Worm (Caenorhabditis elegans) whole organism, late embryonic: ENCODE results near the gene C17C3.9.

Experiments used
- C08G9.2 ChIP-seq: sonication (generic microtip); optimal IDR thresholded peaks from 2 replicates; lab custom pipeline; 2016; ENCODE audit warnings: mild to moderate bottlenecking, missing genetic modification characterization, moderate library complexity, missing compliant biosample characterization
- F13H6.1 ChIP-seq: sonication (generic microtip); optimal IDR thresholded peaks from 2 replicates; lab custom pipeline; 2016; ENCODE audit warnings: missing genetic modification characterization, missing compliant biosample characterization
- T23F11.4 ChIP-seq: fragments of 200-800 bp; sonication (Bioruptor generic); optimal IDR thresholded peaks from 2 replicates; lab custom pipeline; 2018; ENCODE audit warnings: mild to moderate bottlenecking, missing genetic modification characterization, missing compliant biosample characterization
- ahr-1 ChIP-seq: sonication (generic microtip); optimal IDR thresholded peaks from 2 replicates; lab custom pipeline; 2016; ENCODE audit warnings: missing genetic modification characterization, missing compliant biosample characterization
- ceh-14 ChIP-seq: sonication (generic microtip); optimal IDR thresholded peaks from 2 replicates; lab custom pipeline; 2016; ENCODE audit warnings: missing genotype, missing genetic modification characterization, missing compliant biosample characterization
- ceh-2 ChIP-seq: sonication (generic microtip); optimal IDR thresholded peaks from 2 replicates; lab custom pipeline; 2016; ENCODE audit warnings: missing genotype, missing genetic modification characterization, missing compliant biosample characterization
- ceh-24 ChIP-seq: sonication (generic microtip); optimal IDR thresholded peaks from 2 replicates; lab custom pipeline; 2016; ENCODE audit warnings: mild to moderate bottlenecking, missing genetic modification characterization, missing compliant biosample characterization
- ceh-31 ChIP-seq: sonication (generic microtip); optimal IDR thresholded peaks from 2 replicates; lab custom pipeline; 2016; ENCODE audit warnings: missing genetic modification characterization, missing compliant biosample characterization
- ceh-34 ChIP-seq: sonication (generic microtip); optimal IDR thresholded peaks from 2 replicates; lab custom pipeline; 2016; ENCODE audit warnings: mild to moderate bottlenecking, missing genetic modification characterization, missing compliant biosample characterization
- ceh-48 ChIP-seq: sonication (generic microtip); optimal IDR thresholded peaks from 2 replicates; lab custom pipeline; 2016; ENCODE audit warnings: missing genetic modification characterization, inconsistent platforms, missing compliant biosample characterization
- dve-1 ChIP-seq: sonication (generic microtip); optimal IDR thresholded peaks from 2 replicates; lab custom pipeline; 2017; ENCODE audit warnings: antibody characterized with exemption, mild to moderate bottlenecking, missing genetic modification characterization, missing compliant biosample characterization
- elt-2 ChIP-seq: sonication (generic microtip); optimal IDR thresholded peaks from 2 replicates; lab custom pipeline; 2016; ENCODE audit warnings: missing genetic modification reagents, missing genetic modification characterization, missing compliant biosample characterization
- ets-4 ChIP-seq: sonication (generic microtip); optimal IDR thresholded peaks from 2 replicates; lab custom pipeline; 2016; ENCODE audit warnings: missing genetic modification characterization, missing compliant biosample characterization
- fkh-10 ChIP-seq: fragments of 150-350 bp; optimal IDR thresholded peaks from 2 replicates; lab custom pipeline; 2014; ENCODE audit warnings: missing biosample characterization, missing genetic modification reagents, missing genetic modification characterization
- fkh-6 ChIP-seq: sonication (generic microtip); optimal IDR thresholded peaks from 2 replicates; lab custom pipeline; 2016; ENCODE audit warnings: missing genetic modification characterization, missing compliant biosample characterization
- gmeb-2 ChIP-seq: sonication (generic microtip); optimal IDR thresholded peaks from 2 replicates; lab custom pipeline; 2016; ENCODE audit warnings: missing genetic modification characterization, inconsistent platforms, missing compliant biosample characterization
- hlh-6 ChIP-seq: sonication (generic microtip); optimal IDR thresholded peaks from 2 replicates; lab custom pipeline; 2016; ENCODE audit warnings: missing genotype, missing genetic modification characterization, missing compliant biosample characterization
- hlh-8 ChIP-seq: sonication (generic microtip); optimal IDR thresholded peaks from 2 replicates; lab custom pipeline; 2016; ENCODE audit warnings: missing genotype, missing genetic modification characterization, missing compliant biosample characterization
- lin-11 ChIP-seq: fragments of 200-800 bp; sonication (Bioruptor generic); optimal IDR thresholded peaks from 2 replicates; lab custom pipeline; 2018; ENCODE audit warnings: mild to moderate bottlenecking, missing genetic modification characterization, missing compliant biosample characterization
- nhr-232 ChIP-seq: sonication (generic microtip); optimal IDR thresholded peaks from 2 replicates; lab custom pipeline; 2016; ENCODE audit warnings: missing genetic modification characterization, missing compliant biosample characterization
- npax-4 ChIP-seq: sonication (generic microtip); optimal IDR thresholded peaks from 2 replicates; lab custom pipeline; 2016; ENCODE audit warnings: missing genetic modification characterization, missing compliant biosample characterization
- odd-2 ChIP-seq: sonication (generic microtip); optimal IDR thresholded peaks from 2 replicates; lab custom pipeline; 2017; ENCODE audit warnings: antibody characterized with exemption, mild to moderate bottlenecking, missing genetic modification characterization, missing compliant biosample characterization
- pag-3 ChIP-seq: sonication (generic microtip); optimal IDR thresholded peaks from 2 replicates; lab custom pipeline; 2016; ENCODE audit warnings: missing compliant biosample characterization, missing genetic modification characterization, borderline replicate concordance
- pha-2 ChIP-seq: sonication (generic microtip); optimal IDR thresholded peaks from 2 replicates; lab custom pipeline; 2017; ENCODE audit warnings: mild to moderate bottlenecking, missing genetic modification characterization, missing compliant biosample characterization
- pha-4 ChIP-seq: fragments of 150-350 bp; optimal IDR thresholded peaks from 2 replicates; lab custom pipeline; 2018; ENCODE audit warnings: missing biosample characterization, missing genetic modification reagents, missing genetic modification characterization
- pqm-1 ChIP-seq: sonication (generic microtip); optimal IDR thresholded peaks from 2 replicates; lab custom pipeline; 2016; ENCODE audit warnings: missing genetic modification characterization, missing compliant biosample characterization
- rnt-1 ChIP-seq: sonication (generic microtip); optimal IDR thresholded peaks from 2 replicates; lab custom pipeline; 2016; ENCODE audit warnings: missing genetic modification characterization, missing compliant biosample characterization
- sdc-2 ChIP-seq: sonication (generic microtip); optimal IDR thresholded peaks from 2 replicates; lab custom pipeline; 2016; ENCODE audit warnings: missing genotype, missing genetic modification characterization, missing compliant biosample characterization
- sox-2 ChIP-seq: fragments of 200-800 bp; sonication (Bioruptor generic); IDR thresholded peaks from 2 replicates; pipeline ENCODE4 v1.3.6; 2022; ENCODE audit warnings: missing genetic modification reagents, missing genetic modification characterization, missing compliant biosample characterization
- sox-4 ChIP-seq: sonication (generic microtip); optimal IDR thresholded peaks from 2 replicates; lab custom pipeline; 2017; ENCODE audit warnings: mild to moderate bottlenecking, missing genetic modification characterization, inconsistent platforms, missing compliant biosample characterization
- syd-9 ChIP-seq: sonication (generic microtip); optimal IDR thresholded peaks from 2 replicates; lab custom pipeline; 2016; ENCODE audit warnings: mild to moderate bottlenecking, missing genetic modification characterization, moderate library complexity, missing compliant biosample characterization
- tbx-2 ChIP-seq: sonication (generic microtip); optimal IDR thresholded peaks from 2 replicates; lab custom pipeline; 2016; ENCODE audit warnings: missing genetic modification characterization, missing compliant biosample characterization
- ttx-3 ChIP-seq: sonication (generic microtip); optimal IDR thresholded peaks from 2 replicates; lab custom pipeline; 2016; ENCODE audit warnings: missing genetic modification reagents, missing genetic modification characterization, missing compliant biosample characterization
- unc-55 ChIP-seq: sonication (generic microtip); optimal IDR thresholded peaks from 2 replicates; lab custom pipeline; 2017; ENCODE audit warnings: missing biosample characterization, missing genetic modification reagents, missing genetic modification characterization

C17C3.9 gene

ce11 chrII:5557134-5557533 is 25.1 kb upstream of the C17C3.9 start:
- TF ChIP-seq tbx-2 (tag; lab: Kevin White, UChicago) (no peak), ceh-14 (tag; lab: Kevin White, UChicago) (no peak), elt-2 (peak; percentile 31), ahr-1 (tag; lab: Kevin White, UChicago) (no peak)

- TF ChIP-seq ceh-14 (tag; lab: Kevin White, UChicago) = no peak
- no peak for TF ChIP-seq ahr-1 (tag; lab: Kevin White, UChicago)
- TF ChIP-seq sdc-2 (tag; lab: Kevin White, UChicago) = no peak
- TF ChIP-seq dve-1 = no peak
- no peak for TF ChIP-seq elt-2
- TF ChIP-seq ceh-24 (tag; lab: Kevin White, UChicago) = no peak
- no peak for TF ChIP-seq hlh-6 (tag; lab: Kevin White, UChicago)
- TF ChIP-seq syd-9 (tag; lab: Kevin White, UChicago) = no peak
- TF ChIP-seq T23F11.4 (GFP tag; lab: Kevin White, UChicago) = no peak
- TF ChIP-seq ceh-2 (tag; lab: Kevin White, UChicago) = no peak
- TF ChIP-seq fkh-10 (GFP tag; lab: Kevin White, UChicago) = no peak
- TF ChIP-seq pha-4 = no peak
- no peak for TF ChIP-seq ceh-31 (tag; lab: Kevin White, UChicago)
- no peak for TF ChIP-seq unc-55 (GFP tag; lab: Kevin White, UChicago)
- TF ChIP-seq, all 69 proteins: peak for 0
These were observed 24.4 kb upstream of the C17C3.9 start, which contains the start of gene ins-11 for ce11 chrII:5556431-5556830. TSS of gene ins-11 (plus strand) at chrII:5556731.

ce11 chrII:5555522-5555921 is 23.4 kb upstream of the C17C3.9 start:
- no peak for TF ChIP-seq hlh-8 (tag; lab: Kevin White, UChicago)
- TF ChIP-seq ets-4 (tag; lab: Kevin White, UChicago) = no peak
- no peak for TF ChIP-seq nhr-232 (tag; lab: Kevin White, UChicago)
- no peak for TF ChIP-seq fkh-6
- TF ChIP-seq pag-3 (tag; lab: Kevin White, UChicago) = no peak
- TF ChIP-seq lin-11 (tag; lab: Kevin White, UChicago) = no peak
- TF ChIP-seq F13H6.1 (tag; lab: Kevin White, UChicago) = no peak
- no peak for TF ChIP-seq hlh-6 (tag; lab: Kevin White, UChicago)
- TF ChIP-seq npax-4 (tag; lab: Kevin White, UChicago) = no peak
- no peak for TF ChIP-seq ceh-48 (tag; lab: Kevin White, UChicago)
- TF ChIP-seq C08G9.2 = no peak
- TF ChIP-seq odd-2 (tag; lab: Kevin White, UChicago) = no peak
- no peak for TF ChIP-seq sox-2 (GFP tag; lab: Robert Waterston, UW)
- no peak for TF ChIP-seq rnt-1

DNA sequence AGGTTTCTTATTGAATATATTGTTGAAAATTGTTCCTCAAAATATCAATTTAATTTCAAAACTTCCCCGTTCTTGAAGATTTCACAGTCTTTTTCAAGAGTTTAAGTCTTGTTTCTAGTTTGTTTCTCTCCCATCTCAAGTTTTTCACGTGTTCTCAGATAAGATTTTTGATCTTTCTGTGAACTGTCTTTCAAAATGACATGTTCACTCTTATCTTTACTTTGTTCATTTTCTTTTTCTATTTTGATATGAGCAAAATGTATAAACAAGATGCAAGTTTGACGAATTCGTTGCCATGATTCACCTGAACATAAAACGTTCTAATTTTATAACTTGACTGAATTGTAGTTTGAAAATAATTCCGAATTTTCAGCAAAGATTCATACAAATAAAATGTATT is 22.7 kb upstream of the C17C3.9 start:
- TF ChIP-seq sox-4 (tag; lab: Kevin White, UChicago) = no peak
- TF ChIP-seq, all 69 proteins: peak for 0

ce11 chrII:5554317-5554716 is 22.2 kb upstream of the C17C3.9 start, which contains the start of gene ins-12:
TSS of gene ins-12 (plus strand) at chrII:5554617.
- TF ChIP-seq ahr-1 (tag; lab: Kevin White, UChicago) (no peak), ceh-34 (tag; lab: Kevin White, UChicago) (no peak), gmeb-2 (tag; lab: Kevin White, UChicago) (no peak), sdc-2 (tag; lab: Kevin White, UChicago) (no peak), syd-9 (tag; lab: Kevin White, UChicago) (no peak), pha-2 (tag; lab: Kevin White, UChicago) (no peak), pqm-1 (tag; lab: Kevin White, UChicago) (no peak), ttx-3 (no peak)
